Fruit fly (Drosophila melanogaster): ENCODE results near the gene Gem4c.

Gene Gem4c

dm6 chrX:3948889-3949288 is 4.0 kb downstream of the Gem4c start, which contains the start of gene Vap33 (continued):
- TF ChIP-seq schlank (tag; optimal IDR thresholded peaks at IDR 0.05) = no peak
- no peak for TF ChIP-seq BtbVII (GFP tag; optimal IDR thresholded peaks at IDR 0.05)
- TF ChIP-seq CG7357 (GFP tag; IDR thresholded peaks at IDR 0.05) = no peak
- TF ChIP-seq tgo (GFP tag; IDR thresholded peaks at IDR 0.05) = no peak
- TF ChIP-seq bbx (GFP tag; IDR thresholded peaks at IDR 0.05; ENCODE audit: partially characterized antibody) = peak; percentile 93
- TF ChIP-seq CG30403 (GFP tag; optimal IDR thresholded peaks at IDR 0.05) = no peak
- TF ChIP-seq bowl (GFP tag; IDR thresholded peaks at IDR 0.05) = no peak
- no peak for TF ChIP-seq Adf1 (GFP tag; IDR thresholded peaks at IDR 0.05)
- no peak for TF ChIP-seq CG3163 (GFP tag; optimal IDR thresholded peaks at IDR 0.05)
- no peak for TF ChIP-seq CG15269 (tag; optimal IDR thresholded peaks at IDR 0.05)
- no peak for TF ChIP-seq emc (GFP tag; optimal IDR thresholded peaks at IDR 0.05)
- no peak for TF ChIP-seq al (GFP tag; IDR thresholded peaks at IDR 0.05)
- no peak for TF ChIP-seq CG8924 (tag; optimal IDR thresholded peaks at IDR 0.05)
- no peak for TF ChIP-seq Myb (GFP tag; optimal IDR thresholded peaks at IDR 0.05)
- no peak for TF ChIP-seq CG1832 (GFP tag; optimal IDR thresholded peaks at IDR 0.05)
- TF ChIP-seq CG15011 (GFP tag; optimal IDR thresholded peaks at IDR 0.05) = no peak
- no peak for TF ChIP-seq CG4820 (GFP tag; optimal IDR thresholded peaks at IDR 0.05)
- TF ChIP-seq Rx (GFP tag; IDR thresholded peaks at IDR 0.05) = no peak
- TF ChIP-seq crc (GFP tag; optimal IDR thresholded peaks at IDR 0.05) = no peak
- no peak for TF ChIP-seq CG16779 (GFP tag; IDR thresholded peaks at IDR 0.05)
- TF ChIP-seq CG6272 (GFP tag; IDR thresholded peaks at IDR 0.05) = no peak
- TF ChIP-seq Stat92E (GFP tag; optimal IDR thresholded peaks at IDR 0.05) = no peak
- TF ChIP-seq Fer1 (GFP tag; optimal IDR thresholded peaks at IDR 0.05) = no peak
- no peak for TF ChIP-seq Dp (GFP tag; optimal IDR thresholded peaks at IDR 0.05)
- TF ChIP-seq shn (GFP tag; optimal IDR thresholded peaks at IDR 0.05) = no peak
- TF ChIP-seq CHES-1-like (GFP tag; optimal IDR thresholded peaks at IDR 0.05) = no peak
- no peak for TF ChIP-seq zfh2 (GFP tag; optimal IDR thresholded peaks at IDR 0.05)
- no peak for TF ChIP-seq Eip74EF (GFP tag; optimal IDR thresholded peaks at IDR 0.05)
- TF ChIP-seq CG2202 (tag; optimal IDR thresholded peaks at IDR 0.05) = no peak
- no peak for TF ChIP-seq pum (GFP tag; optimal IDR thresholded peaks at IDR 0.05)
- TF ChIP-seq pzg (GFP tag; optimal IDR thresholded peaks at IDR 0.05) = peak; percentile 32
- no peak for TF ChIP-seq H2.0 (GFP tag; IDR thresholded peaks at IDR 0.05)
- no peak for TF ChIP-seq Trl (optimal IDR thresholded peaks at IDR 0.05)
- TF ChIP-seq Trl (GFP tag; optimal IDR thresholded peaks at IDR 0.05) = no peak
- TF ChIP-seq CG17802 (tag; optimal IDR thresholded peaks at IDR 0.05) = no peak
- TF ChIP-seq Scr (GFP tag; IDR thresholded peaks at IDR 0.05; ENCODE audit: partially characterized antibody) = peak; percentile 94
- TF ChIP-seq CG33557 (GFP tag; optimal IDR thresholded peaks at IDR 0.05) = no peak
- TF ChIP-seq bsh (GFP tag; optimal IDR thresholded peaks at IDR 0.05) = peak in 1 of 2 experiments; percentile 11
- no peak for TF ChIP-seq mirr (GFP tag; optimal IDR thresholded peaks at IDR 0.05)
- no peak for TF ChIP-seq chn (GFP tag; optimal IDR thresholded peaks at IDR 0.05)
- no peak for TF ChIP-seq CG2678 (tag; optimal IDR thresholded peaks at IDR 0.05)
- no peak for TF ChIP-seq Bteb2 (GFP tag; optimal IDR thresholded peaks at IDR 0.05)
- no peak for TF ChIP-seq CG17328 (GFP tag; IDR thresholded peaks at IDR 0.05)
- no peak for TF ChIP-seq CG5953 (GFP tag; IDR thresholded peaks at IDR 0.05)
- no peak for TF ChIP-seq CG18599 (GFP tag; optimal IDR thresholded peaks at IDR 0.05)
- no peak for TF ChIP-seq zf30C (GFP tag; optimal IDR thresholded peaks at IDR 0.05)
- TF ChIP-seq Nf-YC (tag; optimal IDR thresholded peaks at IDR 0.05) = no peak
- TF ChIP-seq CG34422 (GFP tag; IDR thresholded peaks at IDR 0.05) = no peak
- no peak for TF ChIP-seq Drgx (GFP tag; IDR thresholded peaks at IDR 0.05)
- TF ChIP-seq pan (optimal IDR thresholded peaks at IDR 0.05) = no peak
- no peak for TF ChIP-seq pan (GFP tag; optimal IDR thresholded peaks at IDR 0.05 in 1 of 2, IDR thresholded peaks at IDR 0.05 in 1 of 2)
- no peak for TF ChIP-seq phol (tag; optimal IDR thresholded peaks at IDR 0.05)
